Worm (Caenorhabditis elegans): ENCODE data around the gene bra-2.

bra-2 gene

ce11 chrIII:907990-908389 is 3.1 kb upstream of the bra-2 start:
- TF ChIP-seq F57C9.4 (tag; optimal IDR thresholded peaks at IDR 0.05) = no peak
- no peak for TF ChIP-seq K12H6.12 (tag; optimal IDR thresholded peaks at IDR 0.05)
- TF ChIP-seq Y53G8AR.9 (GFP tag; conservative IDR thresholded peaks at IDR 0.05) = no peak
- TF ChIP-seq madf-6 (GFP tag; IDR thresholded peaks at IDR 0.05) = no peak
- TF ChIP-seq cebp-1 (GFP tag; IDR thresholded peaks at IDR 0.05) = no peak
- peak; percentile 2 for TF ChIP-seq cebp-1 (tag; optimal IDR thresholded peaks at IDR 0.05)
- TF ChIP-seq hmg-1.2 (GFP tag; IDR thresholded peaks at IDR 0.05) = peak; percentile 16; the same call in 1 of the 2 replicates
- TF ChIP-seq F57A8.1 (GFP tag; optimal IDR thresholded peaks at IDR 0.05) = no peak
- TF ChIP-seq F10E7.11 (tag; optimal IDR thresholded peaks at IDR 0.05) = no peak
- no peak for TF ChIP-seq F39B2.1 (GFP tag; IDR thresholded peaks at IDR 0.05)
- TF ChIP-seq xnd-1 (tag; optimal IDR thresholded peaks at IDR 0.05) = no peak

ce11 chrIII:909540-909939 is 1.5 kb upstream of the bra-2 start, which contains the start of gene crls-1:
Gene crls-1 (minus strand): TSS chrIII:909902.
- TF ChIP-seq ceh-79 (tag; optimal IDR thresholded peaks at IDR 0.05) (no peak), chd-7 (tag; optimal IDR thresholded peaks at IDR 0.05) (peak; percentile 25), ccch-3 (GFP tag; optimal IDR thresholded peaks at IDR 0.05) (no peak), hmg-20 (GFP tag; IDR thresholded peaks at IDR 0.05) (no peak), hsf-1 (GFP tag; IDR thresholded peaks at IDR 0.05) (peak; percentile 59; the same call in 1 of the 2 replicates), lin-40 (tag; optimal IDR thresholded peaks at IDR 0.05) (no peak), ekl-4 (GFP tag; IDR thresholded peaks at IDR 0.05) (peak; percentile 58; the same call in 1 of the 2 replicates), madf-6 (GFP tag; IDR thresholded peaks at IDR 0.05) (peak; percentile 14; the same call in 1 of the 2 replicates), ceh-91 (GFP tag; IDR thresholded peaks at IDR 0.05) (no peak), F55B11.4 (tag; optimal IDR thresholded peaks at IDR 0.05; ENCODE audit: borderline replicate concordance, insufficient read depth) (no peak), mcd-1 (GFP tag; IDR thresholded peaks at IDR 0.05) (peak; percentile 29), cebp-1 (GFP tag; IDR thresholded peaks at IDR 0.05) (no peak), cebp-1 (tag; optimal IDR thresholded peaks at IDR 0.05) (no peak), snpc-1.1 (tag; optimal IDR thresholded peaks at IDR 0.05; ENCODE audit: insufficient read depth) (no peak), K12H6.12 (tag; optimal IDR thresholded peaks at IDR 0.05) (no peak), die-1 (tag; optimal IDR thresholded peaks at IDR 0.05) (no peak), repo-1 (tag; optimal IDR thresholded peaks at IDR 0.05) (peak; percentile 72), bed-1 (GFP tag; IDR thresholded peaks at IDR 0.05) (no peak), let-526 (GFP tag; IDR thresholded peaks at IDR 0.05) (no peak), lin-35 (GFP tag; optimal IDR thresholded peaks at IDR 0.05) (no peak), madf-3 (GFP tag; IDR thresholded peaks at IDR 0.05) (0 out of 2 replicates have a peak, but pooled peaks have one; percentile 28), dox-1 (GFP tag; IDR thresholded peaks at IDR 0.05) (no peak), D2030.7 (GFP tag; IDR thresholded peaks at IDR 0.05) (peak; percentile 14; the same call in 1 of the 2 replicates), F52B5.7 (tag; optimal IDR thresholded peaks at IDR 0.05) (peak; percentile 26), sea-2 (GFP tag; IDR thresholded peaks at IDR 0.05) (no peak), ztf-6 (GFP tag; IDR thresholded peaks at IDR 0.05) (no peak), F39B2.1 (GFP tag; IDR thresholded peaks at IDR 0.05) (no peak), K11D2.4 (GFP tag; IDR thresholded peaks at IDR 0.05) (no peak), Y95B8A.8 (GFP tag; IDR thresholded peaks at IDR 0.05) (0 out of 2 replicates have a peak, but pooled peaks have one; percentile 17), nfyb-1 (GFP tag; IDR thresholded peaks at IDR 0.05) (0 out of 2 replicates have a peak, but pooled peaks have one; percentile 37), tlf-1 (GFP tag; optimal IDR thresholded peaks at IDR 0.05) (peak; percentile 16), hmg-1.2 (GFP tag; IDR thresholded peaks at IDR 0.05) (no peak), Y53G8AR.9 (GFP tag; conservative IDR thresholded peaks at IDR 0.05) (peak; percentile 53; the same call in 1 of the 2 replicates), B0336.3 (GFP tag; IDR thresholded peaks at IDR 0.05) (0 out of 2 replicates have a peak, but pooled peaks have one; percentile 30), B0035.1 (tag; optimal IDR thresholded peaks at IDR 0.05) (no peak), nhr-179 (tag; optimal IDR thresholded peaks at IDR 0.05) (no peak), nhr-90 (tag; optimal IDR thresholded peaks at IDR 0.05) (no peak), ztf-3 (GFP tag; optimal IDR thresholded peaks at IDR 0.05) (no peak), ztf-28 (GFP tag; IDR thresholded peaks at IDR 0.05) (no peak)
